Worm (Caenorhabditis elegans) whole organism, L3 larva: ENCODE results near the gene ZK185.2.
A peak's percentile ranks its signal among the peaks of the same experiment; 100 is the strongest.

ENCODE experiments used
- R02D3.7 ChIP-seq: fragments of 150-350 bp; optimal IDR thresholded peaks from 2 replicates; lab custom pipeline; 2014; ENCODE audit warnings: missing biosample characterization, missing genetic modification characterization
- ZK546.5 ChIP-seq: sonication (generic microtip); optimal IDR thresholded peaks from 2 replicates; lab custom pipeline; 2017; ENCODE audit warnings: missing biosample characterization, missing genetic modification characterization
- aly-2 ChIP-seq: fragments of 150-350 bp; optimal IDR thresholded peaks from 2 replicates; lab custom pipeline; 2014; ENCODE audit warnings: missing biosample characterization, missing genetic modification characterization
- ama-1 ChIP-seq: fragments of 150-350 bp; optimal IDR thresholded peaks from 2 replicates; lab custom pipeline; 2018
- ceh-16 ChIP-seq: sonication (generic microtip); optimal IDR thresholded peaks from 2 replicates; lab custom pipeline; 2017; ENCODE audit warnings: missing biosample characterization, missing genetic modification characterization
- ceh-28 ChIP-seq: fragments of 150-350 bp; optimal IDR thresholded peaks from 2 replicates; lab custom pipeline; 2014; ENCODE audit warnings: missing biosample characterization, missing genetic modification reagents, missing genetic modification characterization
- ceh-9 ChIP-seq: sonication (generic microtip); optimal IDR thresholded peaks from 2 replicates; lab custom pipeline; 2018; ENCODE audit warnings: missing biosample characterization, missing genetic modification characterization
- egl-27 ChIP-seq: sonication (generic microtip); optimal IDR thresholded peaks from 4 replicates; lab custom pipeline; 2017; ENCODE audit warnings: missing biosample characterization, missing genetic modification reagents, missing genetic modification characterization
- egl-5 ChIP-seq: fragments of 150-350 bp; optimal IDR thresholded peaks from 2 replicates; lab custom pipeline; 2017; ENCODE audit warnings: missing biosample characterization, missing genetic modification reagents, missing genetic modification characterization, inconsistent platforms
- elt-2 ChIP-seq: sonication (generic microtip); optimal IDR thresholded peaks from 2 replicates; lab custom pipeline; 2016; ENCODE audit warnings: missing genetic modification reagents, mild to moderate bottlenecking, missing genetic modification characterization, missing compliant biosample characterization
- elt-3 ChIP-seq, 3 experiments: fragments of 150-350 bp in 1 of 3; sonication (generic microtip) in 2 of 3; optimal IDR thresholded peaks; 2 replicates in 2 of 3; 4 replicates in 1 of 3; lab custom pipeline; 2014 to 2017; ENCODE audit warnings: missing biosample characterization in 3 of 3, missing genetic modification characterization in 3 of 3
- eor-1 ChIP-seq, 2 experiments: fragments of 150-350 bp; optimal IDR thresholded peaks; 2 replicates each; lab custom pipeline; 2014 to 2018; ENCODE audit warnings: missing biosample characterization in 2 of 2, missing genetic modification characterization in 2 of 2
- fkh-10 ChIP-seq: sonication (generic microtip); optimal IDR thresholded peaks from 2 replicates; lab custom pipeline; 2017; ENCODE audit warnings: missing biosample characterization, missing genetic modification reagents, missing genetic modification characterization
- fkh-2 ChIP-seq: fragments of 150-350 bp; optimal IDR thresholded peaks from 2 replicates; lab custom pipeline; 2014; ENCODE audit warnings: missing biosample characterization, missing genetic modification reagents, missing genetic modification characterization
- fos-1 ChIP-seq: fragments of 150-350 bp; optimal IDR thresholded peaks from 2 replicates; lab custom pipeline; 2014; ENCODE audit warnings: missing biosample characterization, missing genetic modification characterization
- hmg-11 ChIP-seq: sonication (generic microtip); optimal IDR thresholded peaks from 2 replicates; lab custom pipeline; 2016; ENCODE audit warnings: missing genetic modification characterization, missing compliant biosample characterization
- jun-1 ChIP-seq: fragments of 150-350 bp; optimal IDR thresholded peaks from 2 replicates; lab custom pipeline; 2014; ENCODE audit warnings: missing biosample characterization, missing genetic modification reagents, missing genetic modification characterization
- lin-15B ChIP-seq: fragments of 150-350 bp; optimal IDR thresholded peaks from 2 replicates; lab custom pipeline; 2014; ENCODE audit warnings: missing biosample characterization, missing genetic modification characterization
- lin-39 ChIP-seq: fragments of 150-350 bp; optimal IDR thresholded peaks from 2 replicates; lab custom pipeline; 2018; ENCODE audit warnings: missing biosample characterization, missing genetic modification reagents, missing genetic modification characterization
- lsy-12 ChIP-seq: sonication (generic microtip); optimal IDR thresholded peaks from 2 replicates; lab custom pipeline; 2016; ENCODE audit warnings: mild to moderate bottlenecking, missing genetic modification characterization, missing compliant biosample characterization
- mdl-1 ChIP-seq: fragments of 150-350 bp; optimal IDR thresholded peaks from 2 replicates; lab custom pipeline; 2014; ENCODE audit warnings: missing biosample characterization, missing genetic modification characterization
- mml-1 ChIP-seq: fragments of 150-350 bp; sonication (generic microtip); optimal IDR thresholded peaks from 3 replicates; lab custom pipeline; 2014; ENCODE audit warnings: missing biosample characterization, missing genetic modification characterization
- nfya-1 ChIP-seq: sonication (generic microtip); optimal IDR thresholded peaks from 2 replicates; lab custom pipeline; 2017; ENCODE audit warnings: missing genetic modification characterization, mild to moderate bottlenecking, missing compliant biosample characterization, antibody characterized with exemption, moderate library complexity; ENCODE audit not compliant: insufficient read depth
- nhr-11 ChIP-seq: fragments of 150-350 bp; optimal IDR thresholded peaks from 2 replicates; lab custom pipeline; 2014; ENCODE audit warnings: missing biosample characterization, missing genetic modification characterization
- nhr-12 ChIP-seq: fragments of 150-350 bp; optimal IDR thresholded peaks from 2 replicates; lab custom pipeline; 2014; ENCODE audit warnings: missing biosample characterization, missing genetic modification characterization
- nhr-237 ChIP-seq: fragments of 150-350 bp; optimal IDR thresholded peaks from 2 replicates; lab custom pipeline; 2014; ENCODE audit warnings: missing biosample characterization, missing genetic modification characterization
- nhr-25 ChIP-seq: sonication (generic microtip); optimal IDR thresholded peaks from 2 replicates; lab custom pipeline; 2017; ENCODE audit warnings: missing biosample characterization, missing genetic modification characterization
- nhr-43 ChIP-seq: sonication (generic microtip); optimal IDR thresholded peaks from 2 replicates; lab custom pipeline; 2016; ENCODE audit warnings: mild to moderate bottlenecking, missing genetic modification characterization, missing compliant biosample characterization; ENCODE audit not compliant: poor library complexity, severe bottlenecking
- nhr-76 ChIP-seq: fragments of 150-350 bp; sonication (generic microtip); optimal IDR thresholded peaks from 5 replicates; lab custom pipeline; 2014; ENCODE audit warnings: missing biosample characterization, missing genetic modification characterization
- pha-4 ChIP-seq: fragments of 150-350 bp; optimal IDR thresholded peaks from 2 replicates; lab custom pipeline; 2014; ENCODE audit warnings: missing biosample characterization, missing genetic modification reagents, missing genetic modification characterization
- pqm-1 ChIP-seq: fragments of 150-350 bp; optimal IDR thresholded peaks from 2 replicates; lab custom pipeline; 2017; ENCODE audit warnings: missing biosample characterization, missing genetic modification characterization, inconsistent platforms
- sea-2 ChIP-seq: fragments of 150-350 bp; sonication (generic microtip); optimal IDR thresholded peaks from 4 replicates; lab custom pipeline; 2014; ENCODE audit warnings: missing biosample characterization, missing genetic modification reagents, missing genetic modification characterization
- skn-1 ChIP-seq: fragments of 150-350 bp; optimal IDR thresholded peaks from 2 replicates; lab custom pipeline; 2014; ENCODE audit warnings: missing biosample characterization, missing genetic modification characterization
- snpc-4 ChIP-seq: fragments of 150-350 bp; optimal IDR thresholded peaks from 2 replicates; lab custom pipeline; 2014; ENCODE audit warnings: missing biosample characterization, missing genetic modification characterization
- unc-39 ChIP-seq: sonication (generic microtip); optimal IDR thresholded peaks from 4 replicates; lab custom pipeline; 2017; ENCODE audit warnings: missing biosample characterization, missing genetic modification characterization
- unc-62 ChIP-seq: fragments of 150-350 bp; sonication (generic microtip); optimal IDR thresholded peaks from 4 replicates; lab custom pipeline; 2014; ENCODE audit warnings: missing biosample characterization, missing genetic modification reagents, missing genetic modification characterization
- ztf-4 ChIP-seq: fragments of 150-350 bp; optimal IDR thresholded peaks from 2 replicates; lab custom pipeline; 2014; ENCODE audit warnings: missing biosample characterization, missing genetic modification characterization

Gene ZK185.2

DNA sequence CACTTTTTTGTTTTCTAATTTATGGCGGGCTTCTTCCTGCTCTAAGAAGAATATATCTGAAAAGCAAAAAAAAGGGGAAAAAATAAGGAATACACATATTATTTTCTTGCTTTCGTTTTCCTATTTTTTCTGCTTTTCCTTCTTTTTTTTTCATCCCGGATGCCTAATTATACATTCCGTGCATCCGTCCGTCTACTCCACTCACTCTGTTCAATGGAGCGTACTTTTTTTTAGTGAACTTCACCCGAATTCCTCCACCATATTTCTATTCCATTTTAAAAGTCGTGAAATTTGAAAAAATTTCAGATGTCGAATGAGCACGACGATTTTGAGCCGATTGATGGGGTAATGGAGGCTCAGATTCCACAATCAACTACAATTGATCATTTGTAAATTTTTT lies at the start of gene ZK185.2:
ZK185.2 (plus strand) TSS at position 301 of the 400 bp plus-strand sequence.
- no peak for TF ChIP-seq lin-15B (tag; lab: Kevin White, UChicago)
- TF ChIP-seq ceh-16 (tag; lab: Kevin White, UChicago) = no peak

ce11 chrIV:4486738-4487137 lies 49.6 kb upstream of the ZK185.2 start, which contains the start of gene trx-3:
Gene trx-3 (plus strand): TSS chrIV:4487028.
- TF ChIP-seq pha-4 (tag; lab: Kevin White, UChicago) (peak; percentile 36), elt-2 (tag; lab: Kevin White, UChicago) (peak; percentile 82), pqm-1 (peak; percentile 86), fos-1 (tag; lab: Kevin White, UChicago) (no peak)

ce11 chrIV:4490148-4490652 lies 46.1 kb upstream of the ZK185.2 start, which contains the start of gene ZK180.7:
Gene ZK180.7 (plus strand): TSS chrIV:4490542.
- TF ChIP-seq skn-1 = no peak
- TF ChIP-seq lsy-12 (tag; lab: Kevin White, UChicago) = no peak

DNA sequence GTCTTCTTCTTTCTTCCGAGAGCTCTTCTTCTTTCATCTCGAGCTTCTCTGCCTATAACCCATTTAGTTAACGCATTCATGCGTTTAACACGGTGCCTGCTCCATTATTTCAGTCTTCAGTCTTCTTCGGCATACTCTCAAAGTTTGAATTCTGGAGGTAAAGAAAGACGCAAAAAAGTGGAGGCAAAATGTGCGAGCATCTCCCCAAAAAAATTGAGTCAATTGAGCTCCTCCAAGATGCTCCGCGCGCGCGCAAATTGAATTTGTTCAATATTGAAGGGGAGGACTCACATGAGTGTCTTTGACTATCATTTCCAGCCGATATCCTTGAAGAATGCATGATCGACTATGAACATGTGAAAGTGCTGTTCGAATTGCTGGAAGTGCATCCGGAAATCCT lies 31.3 kb upstream of the ZK185.2 start:
- TF ChIP-seq fkh-10 = peak; percentile 47
- no peak for TF ChIP-seq snpc-4 (tag; lab: Kevin White, UChicago)

DNA sequence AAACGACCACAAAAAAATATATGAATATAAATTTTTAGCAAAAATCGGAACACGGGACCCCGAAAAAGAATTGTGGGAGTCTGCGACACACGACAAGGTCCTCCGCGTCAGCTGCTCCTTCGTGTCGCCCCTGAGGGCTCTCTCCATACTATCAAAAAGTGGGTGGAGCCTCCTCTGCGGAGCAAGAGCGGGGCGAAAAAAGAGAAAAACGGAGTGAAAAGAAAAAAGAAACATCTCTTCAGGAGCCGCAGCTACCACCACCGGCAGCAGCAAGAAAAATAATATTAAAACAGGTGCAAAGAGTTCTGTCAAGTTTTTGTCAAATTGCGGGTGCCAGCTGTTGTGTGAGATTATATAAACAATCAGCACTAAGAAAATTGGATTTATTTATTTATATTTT lies 29.7 kb upstream of the ZK185.2 start, which contains the start of gene gbb-2:
gbb-2 (minus strand) TSS at position 112 of the 400 bp plus-strand sequence.
- peak; percentile 40 for TF ChIP-seq lin-39 (tag; lab: Kevin White, UChicago)
- TF ChIP-seq fkh-2 (tag; lab: Kevin White, UChicago) = no peak
- peak; percentile 38 for TF ChIP-seq nfya-1 (tag; lab: Kevin White, UChicago)
- TF ChIP-seq aly-2 (tag; lab: Kevin White, UChicago) = no peak
- TF ChIP-seq nhr-237 (tag; lab: Kevin White, UChicago) = no peak
- TF ChIP-seq, all 47 proteins: peak for 2

DNA sequence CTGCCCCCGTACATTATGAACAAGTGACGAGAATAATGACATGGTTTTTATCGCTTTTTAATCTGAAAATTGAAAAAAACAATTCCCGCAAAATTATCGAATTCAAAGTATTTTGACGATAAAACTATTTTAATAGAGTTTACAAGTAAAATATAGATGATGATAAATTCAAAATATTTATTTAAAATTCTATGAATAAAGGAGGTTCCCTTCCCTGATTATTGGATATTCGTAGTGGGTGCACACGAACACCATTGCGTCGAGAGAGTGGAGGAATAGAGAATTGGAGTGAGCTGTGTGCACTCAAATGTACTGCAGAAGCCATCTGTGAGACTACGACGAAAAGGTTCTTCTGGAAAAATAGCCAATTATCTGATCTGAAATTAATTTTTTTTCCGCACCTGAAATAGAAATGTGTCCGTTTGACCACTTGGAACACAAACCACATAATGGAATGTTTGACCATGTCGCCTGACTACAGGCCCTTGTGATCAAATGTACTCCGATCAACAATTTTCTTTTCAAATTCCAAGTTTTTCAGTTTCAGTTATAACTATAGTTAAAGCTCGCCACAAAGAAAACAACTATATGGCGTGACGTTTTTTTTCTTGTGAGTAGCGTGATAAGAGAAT lies 25.0 kb upstream of the ZK185.2 start, which contains the start of the genes rfth-1 and ZK180.8:
rfth-1 (minus strand) TSS at position 51 of the 632 bp plus-strand sequence.
ZK180.8 (minus strand) TSS at position 466 of the 632 bp plus-strand sequence.
- peak; percentile 2 for TF ChIP-seq hmg-11 (tag; lab: Kevin White, UChicago)
- no peak for TF ChIP-seq sea-2 (GFP tag; lab: Kevin White, UChicago)
- peak; percentile 30 for TF ChIP-seq pha-4 (tag; lab: Kevin White, UChicago)
- peak; percentile 0 for TF ChIP-seq ama-1 (lab: Kevin White, UChicago)

DNA sequence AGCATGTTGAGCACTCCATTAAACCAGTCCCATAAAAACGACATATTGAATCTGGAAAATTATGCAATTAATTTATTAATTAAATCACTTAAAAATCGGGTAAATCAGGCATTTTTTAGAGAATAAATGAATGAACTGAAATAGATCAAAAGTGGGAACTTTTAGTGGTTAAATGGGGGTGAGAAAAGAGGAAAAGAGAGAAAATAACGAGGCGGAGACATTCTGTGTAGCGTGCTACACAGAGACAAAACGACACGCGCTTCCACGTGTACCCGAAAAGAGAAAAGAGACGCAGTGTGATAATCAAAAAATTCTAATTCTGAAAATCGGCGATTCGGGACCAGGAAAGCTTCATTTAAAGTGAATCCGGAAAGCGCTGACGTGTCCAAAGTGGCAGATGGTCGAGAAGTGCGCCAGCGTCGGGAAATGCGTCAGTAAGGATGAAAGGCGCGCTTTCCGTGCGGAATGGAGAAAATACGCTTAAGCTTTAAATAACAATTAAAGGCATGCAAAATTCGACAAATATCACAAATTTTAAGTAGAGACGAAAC lies 23.0 kb upstream of the ZK185.2 start, which contains the start of gene sar-1:
sar-1 (minus strand) TSS at position 51 of the 551 bp plus-strand sequence.
- TF ChIP-seq nhr-43 (tag; lab: Kevin White, UChicago) (peak; percentile 69), fkh-10 (peak; percentile 31), nhr-237 (tag; lab: Kevin White, UChicago) (no peak), eor-1 (tag; optimal IDR thresholded peaks at IDR 0.05; lab: Kevin White, UChicago) (no peak), fos-1 (tag; lab: Kevin White, UChicago) (no peak), unc-39 (tag; lab: Kevin White, UChicago) (no peak), nhr-76 (tag; lab: Kevin White, UChicago) (no peak), hmg-11 (tag; lab: Kevin White, UChicago) (peak; percentile 53), nhr-11 (tag; lab: Kevin White, UChicago) (peak; percentile 64), ceh-28 (peak; percentile 55), lin-15B (tag; lab: Kevin White, UChicago) (peak; percentile 82), pqm-1 (peak; percentile 57), jun-1 (tag; lab: Kevin White, UChicago) (peak; percentile 56), egl-27 (no peak), pha-4 (tag; lab: Kevin White, UChicago) (peak; percentile 48), egl-5 (tag; lab: Kevin White, UChicago) (peak; percentile 39), R02D3.7 (tag; lab: Kevin White, UChicago) (peak; percentile 40), ZK546.5 (tag; lab: Kevin White, UChicago) (no peak), unc-62 (no peak), lin-39 (tag; lab: Kevin White, UChicago) (peak; percentile 45), mdl-1 (tag; lab: Kevin White, UChicago) (peak; percentile 65), aly-2 (tag; lab: Kevin White, UChicago) (no peak), elt-3 (tag; optimal IDR thresholded peaks at IDR 0.05; lab: Kevin White, UChicago) (no peak), nhr-12 (tag; lab: Kevin White, UChicago) (no peak), nhr-25 (tag; lab: Kevin White, UChicago) (peak; percentile 55), mml-1 (no peak), ceh-9 (tag; lab: Kevin White, UChicago) (no peak), ztf-4 (tag; lab: Kevin White, UChicago) (peak; percentile 65)
